Fruit fly (Drosophila melanogaster) whole organism, embryonic: ENCODE measurements around the gene CG3097.

ENCODE experiments used
- Aef1 ChIP-seq: fragments of 200-800 bp; sonication (Bioruptor generic); IDR thresholded peaks from 3 replicates; pipeline ENCODE4 v1.3.6; 2022; ENCODE audit warnings: missing biosample characterization, missing genetic modification characterization
- BEAF-32 ChIP-seq: fragments of 200-800 bp; sonication (Bioruptor generic); optimal IDR thresholded peaks from 3 replicates; lab custom pipeline; 2017; ENCODE audit warnings: missing biosample characterization, missing genetic modification characterization, mild to moderate bottlenecking, moderate library complexity, missing genetic modification reagents
- Bteb2 ChIP-seq: fragments of 200-800 bp; sonication (Bioruptor generic); optimal IDR thresholded peaks from 2 replicates; lab custom pipeline; 2016; ENCODE audit warnings: missing biosample characterization, missing genetic modification characterization
- CG10267 ChIP-seq: fragments of 200-800 bp; sonication (Bioruptor generic); optimal IDR thresholded peaks from 2 replicates; lab custom pipeline; 2018; ENCODE audit warnings: missing biosample characterization, mild to moderate bottlenecking, missing genetic modification characterization, moderate library complexity
- CG10274 ChIP-seq: fragments of 200-800 bp; sonication (Bioruptor generic); optimal IDR thresholded peaks from 3 replicates; lab custom pipeline; 2017; ENCODE audit warnings: missing biosample characterization, mild to moderate bottlenecking, missing genetic modification characterization
- CG11247 ChIP-seq: fragments of 200-800 bp; sonication (Bioruptor generic); IDR thresholded peaks from 2 replicates; pipeline ENCODE4 v1.3.6; 2022; ENCODE audit warnings: missing biosample characterization, missing genetic modification characterization
- CG11723 ChIP-seq: fragments of 200-800 bp; sonication (Bioruptor generic); optimal IDR thresholded peaks from 2 replicates; lab custom pipeline; 2017; ENCODE audit warnings: missing biosample characterization, mild to moderate bottlenecking, missing genetic modification characterization
- CG12744 ChIP-seq: fragments of 200-800 bp; sonication (Bioruptor generic); optimal IDR thresholded peaks from 2 replicates; lab custom pipeline; 2016; ENCODE audit warnings: missing biosample characterization, missing genetic modification characterization
- CG14965 ChIP-seq: fragments of 200-800 bp; sonication (Bioruptor generic); optimal IDR thresholded peaks from 2 replicates; lab custom pipeline; 2016; ENCODE audit warnings: missing biosample characterization, missing genetic modification characterization, borderline replicate concordance
- CG2202 ChIP-seq: fragments of 200-800 bp; sonication (Bioruptor generic); optimal IDR thresholded peaks from 2 replicates; lab custom pipeline; 2018; ENCODE audit warnings: missing biosample characterization, mild to moderate bottlenecking, missing genetic modification characterization
- CG30431 ChIP-seq: fragments of 200-800 bp; sonication (Bioruptor generic); optimal IDR thresholded peaks from 2 replicates; lab custom pipeline; 2017; ENCODE audit warnings: missing biosample characterization, missing genetic modification characterization
- CG6272 ChIP-seq: fragments of 200-800 bp; sonication (Bioruptor generic); IDR thresholded peaks from 2 replicates; pipeline ENCODE4 v1.3.6; 2022; ENCODE audit warnings: missing biosample characterization, missing genetic modification characterization
- CG8765 ChIP-seq: fragments of 200-800 bp; sonication (Bioruptor generic); IDR thresholded peaks from 2 replicates; pipeline ENCODE4 v1.3.6; 2022; ENCODE audit warnings: missing biosample characterization, missing genetic modification characterization
- CG8924 ChIP-seq: fragments of 200-800 bp; optimal IDR thresholded peaks from 3 replicates; lab custom pipeline; 2019; ENCODE audit warnings: missing biosample characterization, mild to moderate bottlenecking, missing genetic modification characterization, moderate library complexity
- CG9817 ChIP-seq: fragments of 200-800 bp; sonication (Bioruptor generic); optimal IDR thresholded peaks from 2 replicates; lab custom pipeline; 2018; ENCODE audit warnings: missing biosample characterization, mild to moderate bottlenecking, missing genetic modification characterization, moderate library complexity
- CoRest ChIP-seq: fragments of 200-800 bp; sonication (Bioruptor generic); optimal IDR thresholded peaks from 3 replicates; lab custom pipeline; 2018; ENCODE audit warnings: missing biosample characterization, mild to moderate bottlenecking, missing genetic modification characterization, moderate library complexity
- Gsc ChIP-seq: fragments of 200-800 bp; sonication (Bioruptor generic); IDR thresholded peaks from 2 replicates; pipeline ENCODE4 v1.3.6; 2022; ENCODE audit warnings: missing biosample characterization, missing genetic modification characterization
- Hey ChIP-seq: fragments of 200-800 bp; sonication (Bioruptor generic); optimal IDR thresholded peaks from 3 replicates; lab custom pipeline; 2018; ENCODE audit warnings: missing biosample characterization, mild to moderate bottlenecking, missing genetic modification characterization
- Hr39 ChIP-seq: fragments of >200 bp; optimal IDR thresholded peaks from 2 replicates; lab custom pipeline; 2017
- Lpt ChIP-seq: fragments of >200 bp; optimal IDR thresholded peaks from 2 replicates; lab custom pipeline; 2018; ENCODE audit warnings: missing biosample characterization, missing genetic modification characterization
- MTF-1 ChIP-seq: fragments of 200-800 bp; sonication (Bioruptor generic); optimal IDR thresholded peaks from 2 replicates; lab custom pipeline; 2018; ENCODE audit warnings: missing biosample characterization, mild to moderate bottlenecking, missing genetic modification characterization, borderline replicate concordance
- Max ChIP-seq: fragments of 200-800 bp; sonication (Bioruptor generic); optimal IDR thresholded peaks from 2 replicates; lab custom pipeline; 2016; ENCODE audit warnings: missing biosample characterization, mild to moderate bottlenecking, missing genetic modification characterization
- NK7.1 ChIP-seq: fragments of 200-800 bp; sonication (Bioruptor generic); optimal IDR thresholded peaks from 3 replicates; lab custom pipeline; 2016; ENCODE audit warnings: missing biosample characterization, missing genetic modification characterization
- Neu2 ChIP-seq: fragments of 200-800 bp; sonication (Bioruptor generic); optimal IDR thresholded peaks from 3 replicates; lab custom pipeline; 2016; ENCODE audit warnings: missing biosample characterization, missing genetic modification characterization, borderline replicate concordance
- Nf-YA ChIP-seq: fragments of 200-800 bp; sonication (Bioruptor generic); IDR thresholded peaks from 2 replicates; pipeline ENCODE4 v1.3.6; 2022; ENCODE audit warnings: missing biosample characterization, missing genetic modification characterization
- Oaz ChIP-seq: fragments of 200-800 bp; sonication (Bioruptor generic); IDR thresholded peaks from 2 replicates; pipeline ENCODE4 v1.3.6; 2022; ENCODE audit warnings: missing biosample characterization, missing genetic modification characterization
- Pdp1 ChIP-seq, 2 experiments: fragments of 200-800 bp; sonication (Bioruptor generic); optimal IDR thresholded peaks; 3 replicates each; lab custom pipeline; 2016; ENCODE audit warnings: missing biosample characterization in 2 of 2, missing genetic modification characterization in 2 of 2, mild to moderate bottlenecking in 1 of 2, moderate library complexity in 1 of 2
- Ptx1 ChIP-seq: fragments of 200-800 bp; sonication (Bioruptor generic); IDR thresholded peaks from 2 replicates; pipeline ENCODE4 v1.3.6; 2022; ENCODE audit warnings: missing biosample characterization, missing genetic modification characterization
- Six4 ChIP-seq: fragments of 200-800 bp; sonication (Bioruptor generic); optimal IDR thresholded peaks from 2 replicates; lab custom pipeline; 2016; ENCODE audit warnings: missing biosample characterization, missing genetic modification characterization
- Sox100B ChIP-seq: fragments of 200-800 bp; sonication (Bioruptor generic); optimal IDR thresholded peaks from 3 replicates; lab custom pipeline; 2018; ENCODE audit warnings: missing biosample characterization, mild to moderate bottlenecking, missing genetic modification characterization
- Sry-β ChIP-seq: fragments of 200-800 bp; sonication (Bioruptor generic); optimal IDR thresholded peaks from 2 replicates; lab custom pipeline; 2018; ENCODE audit warnings: missing biosample characterization, mild to moderate bottlenecking, missing genetic modification characterization, moderate library complexity
- Xbp1 ChIP-seq: fragments of 200-800 bp; sonication (Bioruptor generic); optimal IDR thresholded peaks from 3 replicates; lab custom pipeline; 2016; ENCODE audit warnings: missing biosample characterization, mild to moderate bottlenecking, missing genetic modification characterization
- Xrp1 ChIP-seq: fragments of 200-800 bp; sonication (Bioruptor generic); IDR thresholded peaks from 2 replicates; pipeline ENCODE4 v1.3.6; 2022; ENCODE audit warnings: missing biosample characterization, missing genetic modification characterization
- cg ChIP-seq: fragments of 200-800 bp; sonication (Bioruptor generic); optimal IDR thresholded peaks from 3 replicates; lab custom pipeline; 2019; ENCODE audit warnings: missing biosample characterization, mild to moderate bottlenecking, missing genetic modification characterization, moderate library complexity
- crc ChIP-seq: fragments of 200-800 bp; sonication (Bioruptor generic); optimal IDR thresholded peaks from 2 replicates; lab custom pipeline; 2016; ENCODE audit warnings: missing biosample characterization, missing genetic modification characterization
- disco-r ChIP-seq: fragments of 200-800 bp; sonication (Bioruptor generic); optimal IDR thresholded peaks from 2 replicates; lab custom pipeline; 2016; ENCODE audit warnings: missing biosample characterization, missing genetic modification characterization
- ems ChIP-seq: fragments of 200-800 bp; sonication (Bioruptor generic); optimal IDR thresholded peaks from 3 replicates; lab custom pipeline; 2016; ENCODE audit warnings: missing biosample characterization, missing genetic modification characterization
- gem ChIP-seq: fragments of 200-800 bp; sonication (Bioruptor generic); optimal IDR thresholded peaks from 2 replicates; lab custom pipeline; 2019; ENCODE audit warnings: missing biosample characterization, mild to moderate bottlenecking, missing genetic modification characterization, moderate library complexity
- grn ChIP-seq: fragments of 200-800 bp; sonication (Bioruptor generic); optimal IDR thresholded peaks from 3 replicates; lab custom pipeline; 2017; ENCODE audit warnings: missing biosample characterization, missing genetic modification characterization
- gt ChIP-seq: fragments of 200-800 bp; sonication (Bioruptor generic); IDR thresholded peaks from 2 replicates; pipeline ENCODE4 v1.3.6; 2022; ENCODE audit warnings: missing biosample characterization, missing genetic modification characterization
- knrl ChIP-seq: fragments of 200-800 bp; sonication (Bioruptor generic); IDR thresholded peaks from 3 replicates; pipeline ENCODE4 v1.3.6; 2022; ENCODE audit warnings: missing biosample characterization, missing genetic modification characterization; ENCODE audit not compliant: partially characterized antibody
- mirr ChIP-seq: fragments of 200-800 bp; sonication (Bioruptor generic); optimal IDR thresholded peaks from 3 replicates; lab custom pipeline; 2018; ENCODE audit warnings: missing biosample characterization, mild to moderate bottlenecking, missing genetic modification characterization
- oc ChIP-seq: fragments of 200-800 bp; sonication (Bioruptor generic); optimal IDR thresholded peaks from 2 replicates; lab custom pipeline; 2018; ENCODE audit warnings: missing biosample characterization, mild to moderate bottlenecking, missing genetic modification characterization, moderate library complexity
- salm ChIP-seq: fragments of 200-800 bp; sonication (Bioruptor generic); optimal IDR thresholded peaks from 2 replicates; lab custom pipeline; 2018; ENCODE audit warnings: missing biosample characterization, mild to moderate bottlenecking, missing genetic modification characterization
- slp2 ChIP-seq: fragments of 200-800 bp; sonication (Bioruptor generic); optimal IDR thresholded peaks from 2 replicates; lab custom pipeline; 2016; ENCODE audit warnings: missing biosample characterization, missing genetic modification characterization
- sna ChIP-seq: fragments of 200-800 bp; sonication (Bioruptor generic); IDR thresholded peaks from 2 replicates; pipeline ENCODE4 v1.3.6; 2022; ENCODE audit warnings: missing biosample characterization, missing genetic modification characterization; ENCODE audit not compliant: partially characterized antibody
- ssp ChIP-seq: fragments of 200-800 bp; sonication (Bioruptor generic); IDR thresholded peaks from 2 replicates; pipeline ENCODE4 v1.3.6; 2022; ENCODE audit warnings: missing biosample characterization, missing genetic modification characterization
- stwl ChIP-seq: fragments of 200-800 bp; sonication (Bioruptor generic); optimal IDR thresholded peaks from 3 replicates; lab custom pipeline; 2018; ENCODE audit warnings: missing biosample characterization, mild to moderate bottlenecking, missing genetic modification characterization, moderate library complexity
- sug ChIP-seq: fragments of 200-800 bp; optimal IDR thresholded peaks from 2 replicates; lab custom pipeline; 2019; ENCODE audit warnings: missing biosample characterization, mild to moderate bottlenecking, missing genetic modification characterization, moderate library complexity
- wor ChIP-seq: fragments of 200-800 bp; sonication (Bioruptor generic); IDR thresholded peaks from 2 replicates; pipeline ENCODE4 v1.3.6; 2022; ENCODE audit warnings: missing biosample characterization, missing genetic modification characterization

The CG3097 gene

DNA sequence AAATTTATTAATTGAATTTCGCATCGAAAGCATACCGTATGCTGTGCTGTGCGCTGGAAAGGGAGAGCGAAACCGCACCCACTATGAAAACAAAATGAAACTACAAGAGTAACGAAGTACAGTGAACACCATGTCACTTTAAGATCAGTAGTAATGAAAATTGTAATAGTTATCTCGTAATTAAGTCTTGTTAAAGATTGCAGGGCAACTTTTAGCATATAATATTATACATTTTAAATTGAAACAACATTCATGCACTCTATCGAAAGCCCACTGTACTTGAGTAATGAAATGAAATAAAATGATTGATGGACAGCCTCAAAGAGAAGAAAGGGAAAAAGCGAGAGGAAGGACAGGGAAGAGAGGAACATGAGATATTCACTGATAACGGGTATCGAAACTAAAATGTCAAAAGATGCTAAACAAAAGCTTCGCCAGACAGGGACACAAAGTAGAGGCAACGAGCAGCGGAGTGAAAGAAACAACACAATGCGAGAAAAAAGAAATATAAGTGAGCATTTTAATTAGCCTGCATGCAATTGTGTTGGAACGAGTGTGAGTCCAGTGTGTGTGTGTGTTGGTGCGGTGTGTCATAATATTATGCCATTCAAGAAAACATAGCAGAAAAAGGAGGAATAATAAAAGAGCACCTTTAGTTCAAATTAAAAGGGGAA, 35.2 kb downstream of the CG3097 start (continued):
- TF ChIP-seq stwl (no peak), Gsc (GFP tag; lab: Robert Waterston, UW) (0 out of 2 replicates have a peak, but pooled peaks have one; percentile 17), NK7.1 (peak; percentile 31), CoRest (tag; lab: Kevin White, UChicago) (peak; percentile 77), oc (peak; percentile 81), gt (GFP tag; lab: Robert Waterston, UW) (no peak), Neu2 (GFP tag; lab: Kevin White, UChicago) (no peak), Max (peak; percentile 27), gem (tag; lab: Kevin White, UChicago) (peak; percentile 88), CG30431 (GFP tag; lab: Kevin White, UChicago) (peak; percentile 9), sug (tag; lab: Kevin White, UChicago) (peak; percentile 26), CG8765 (GFP tag; lab: Robert Waterston, UW) (peak; percentile 71), Xrp1 (GFP tag; lab: Robert Waterston, UW) (peak; percentile 83), MTF-1 (no peak), CG8924 (tag; lab: Kevin White, UChicago) (peak; percentile 84), Ptx1 (GFP tag; lab: Robert Waterston, UW) (peak; percentile 81), CG14965 (no peak), CG9817 (peak; percentile 75), Oaz (0 out of 2 replicates have a peak, but pooled peaks have one; percentile 19), CG2202 (tag; lab: Kevin White, UChicago) (peak; percentile 30), CG10274 (GFP tag; lab: Kevin White, UChicago) (no peak), Nf-YA (GFP tag; lab: Robert Waterston, UW) (no peak), Aef1 (GFP tag; lab: Robert Waterston, UW) (peak; percentile 64), cg (GFP tag; lab: Kevin White, UChicago) (peak; percentile 3), Lpt (no peak), CG11723 (peak; percentile 67), ems (GFP tag; lab: Kevin White, UChicago) (peak; percentile 51), crc (GFP tag; lab: Kevin White, UChicago) (peak; percentile 24), Sox100B (peak; percentile 55), CG12744 (GFP tag; lab: Kevin White, UChicago) (peak; percentile 33), Sry-β (GFP tag; lab: Kevin White, UChicago) (no peak), CG10267 (tag; lab: Kevin White, UChicago) (peak; percentile 53), slp2 (GFP tag; lab: Kevin White, UChicago) (peak; percentile 21), Pdp1 (GFP tag; optimal IDR thresholded peaks at IDR 0.05; lab: Kevin White, UChicago) (peak; percentile 65 to 69), wor (GFP tag; lab: Robert Waterston, UW) (no peak), Hr39 (no peak), disco-r (GFP tag; lab: Kevin White, UChicago) (no peak), grn (GFP tag; lab: Kevin White, UChicago) (no peak), CG6272 (GFP tag; lab: Robert Waterston, UW) (peak; percentile 60), sna (GFP tag; lab: Robert Waterston, UW) (no peak), CG11247 (peak; percentile 76), Six4 (GFP tag; lab: Kevin White, UChicago) (no peak), knrl (GFP tag; lab: Robert Waterston, UW) (no peak), Hey (tag; lab: Kevin White, UChicago) (no peak), Bteb2 (peak; percentile 57), ssp (peak; percentile 47), salm (tag; lab: Kevin White, UChicago) (peak; percentile 48), Xbp1 (GFP tag; lab: Kevin White, UChicago) (peak; percentile 82), mirr (no peak), BEAF-32 (GFP tag; lab: Kevin White, UChicago) (no peak)
